Fruit fly (Drosophila melanogaster) whole organism, prepupa: Measurements from ENCODE around the gene CG6276.
A peak's percentile ranks its signal among the peaks of the same experiment; 100 is the strongest.

Experiments
- CG11294 ChIP-seq: fragments of 200-800 bp; sonication (Bioruptor generic); IDR thresholded peaks from 2 replicates; pipeline ENCODE4 v1.3.6; 2022; ENCODE audit warnings: missing biosample characterization, missing genetic modification characterization
- CG11762 ChIP-seq: fragments of 200-800 bp; sonication (Bioruptor generic); optimal IDR thresholded peaks from 3 replicates; lab custom pipeline; 2016; ENCODE audit warnings: missing biosample characterization, missing genetic modification characterization; ENCODE audit not compliant: insufficient read depth
- CG15336 ChIP-seq: fragments of 200-800 bp; sonication (Bioruptor generic); IDR thresholded peaks from 2 replicates; pipeline ENCODE4 v1.3.6; 2022; ENCODE audit warnings: missing biosample characterization, missing genetic modification characterization
- CG1621 ChIP-seq: fragments of 200-800 bp; sonication (Bioruptor generic); optimal IDR thresholded peaks from 3 replicates; lab custom pipeline; 2018; ENCODE audit warnings: missing biosample characterization, mild to moderate bottlenecking, missing genetic modification characterization
- CG16779 ChIP-seq: fragments of 200-800 bp; sonication (Bioruptor generic); optimal IDR thresholded peaks from 3 replicates; lab custom pipeline; 2017; ENCODE audit warnings: missing biosample characterization, mild to moderate bottlenecking, missing genetic modification characterization
- CG3032 ChIP-seq: fragments of 200-800 bp; optimal IDR thresholded peaks from 2 replicates; lab custom pipeline; 2019; ENCODE audit warnings: missing biosample characterization, mild to moderate bottlenecking, missing genetic modification characterization, moderate library complexity
- CG31627 ChIP-seq: fragments of 200-800 bp; sonication (Bioruptor generic); optimal IDR thresholded peaks from 3 replicates; lab custom pipeline; 2016; ENCODE audit warnings: missing biosample characterization, missing genetic modification characterization
- CG32006 ChIP-seq: fragments of 200-800 bp; sonication (Bioruptor generic); optimal IDR thresholded peaks from 3 replicates; lab custom pipeline; 2017; ENCODE audit warnings: missing biosample characterization, mild to moderate bottlenecking, missing genetic modification characterization
- CG34406 ChIP-seq: fragments of 200-800 bp; sonication (Bioruptor generic); optimal IDR thresholded peaks from 3 replicates; lab custom pipeline; 2016; ENCODE audit warnings: missing biosample characterization, missing genetic modification characterization
- CG3919 ChIP-seq: fragments of 200-800 bp; sonication (Bioruptor generic); optimal IDR thresholded peaks from 3 replicates; lab custom pipeline; 2016; ENCODE audit warnings: missing biosample characterization, missing genetic modification characterization
- CG4318 ChIP-seq: fragments of 200-800 bp; sonication (Bioruptor generic); optimal IDR thresholded peaks from 3 replicates; lab custom pipeline; 2017; ENCODE audit warnings: missing biosample characterization, mild to moderate bottlenecking, missing genetic modification characterization
- CG6276 ChIP-seq: fragments of 200-800 bp; sonication (Bioruptor generic); optimal IDR thresholded peaks from 2 replicates; lab custom pipeline; 2017; ENCODE audit warnings: missing biosample characterization, mild to moderate bottlenecking, missing genetic modification characterization
- CG6792 ChIP-seq: fragments of 200-800 bp; sonication (Bioruptor generic); optimal IDR thresholded peaks from 3 replicates; lab custom pipeline; 2016; ENCODE audit warnings: missing biosample characterization, missing genetic modification characterization
- CG6808 ChIP-seq: fragments of 200-800 bp; sonication (Bioruptor generic); optimal IDR thresholded peaks from 3 replicates; lab custom pipeline; 2017; ENCODE audit warnings: missing biosample characterization, missing genetic modification characterization, mild to moderate bottlenecking, moderate library complexity, missing genetic modification reagents
- CG6854 ChIP-seq: fragments of 200-800 bp; sonication (Bioruptor generic); optimal IDR thresholded peaks from 2 replicates; lab custom pipeline; 2017; ENCODE audit warnings: missing biosample characterization, mild to moderate bottlenecking, missing genetic modification characterization
- CG7368 ChIP-seq: fragments of 200-800 bp; sonication (Bioruptor generic); optimal IDR thresholded peaks from 3 replicates; lab custom pipeline; 2016; ENCODE audit warnings: missing biosample characterization, missing genetic modification characterization
- CG8319 ChIP-seq: fragments of 200-800 bp; sonication (Bioruptor generic); optimal IDR thresholded peaks from 3 replicates; lab custom pipeline; 2016; ENCODE audit warnings: missing biosample characterization, missing genetic modification characterization
- CG8632 ChIP-seq: fragments of 200-800 bp; sonication (Bioruptor generic); optimal IDR thresholded peaks from 3 replicates; lab custom pipeline; 2016; ENCODE audit warnings: missing biosample characterization, missing genetic modification characterization
- CG9139 ChIP-seq: fragments of 200-800 bp; sonication (Bioruptor generic); optimal IDR thresholded peaks from 3 replicates; lab custom pipeline; 2017; ENCODE audit warnings: missing biosample characterization, mild to moderate bottlenecking, missing genetic modification characterization
- Eip75B ChIP-seq: fragments of 200-800 bp; sonication (Bioruptor generic); optimal IDR thresholded peaks from 3 replicates; lab custom pipeline; 2016; ENCODE audit warnings: missing biosample characterization, missing genetic modification characterization
- Eip78C ChIP-seq: fragments of 200-800 bp; sonication (Bioruptor generic); peaks from one replicate; lab custom pipeline; 2016; ENCODE audit warnings: missing biosample characterization, missing genetic modification characterization
- Eip93F ChIP-seq: fragments of 200-800 bp; sonication (Bioruptor generic); optimal IDR thresholded peaks from 2 replicates; lab custom pipeline; 2016; ENCODE audit warnings: missing biosample characterization, mild to moderate bottlenecking, missing genetic modification characterization
- Ets21C ChIP-seq: fragments of 200-800 bp; sonication (Bioruptor generic); optimal IDR thresholded peaks from 3 replicates; lab custom pipeline; 2016; ENCODE audit warnings: missing biosample characterization, missing genetic modification characterization
- Gug ChIP-seq: fragments of 200-800 bp; sonication (Bioruptor generic); IDR thresholded peaks from 2 replicates; pipeline ENCODE4 v1.3.6; 2022; ENCODE audit warnings: missing biosample characterization, missing genetic modification characterization
- Hr4 ChIP-seq: fragments of 200-800 bp; sonication (Bioruptor generic); optimal IDR thresholded peaks from 3 replicates; lab custom pipeline; 2016; ENCODE audit warnings: missing biosample characterization, missing genetic modification characterization
- Lpt ChIP-seq: fragments of 200-800 bp; sonication (Bioruptor generic); optimal IDR thresholded peaks from 3 replicates; lab custom pipeline; 2016; ENCODE audit warnings: missing biosample characterization, missing genetic modification characterization
- Met ChIP-seq: fragments of 200-800 bp; sonication (Bioruptor generic); optimal IDR thresholded peaks from 3 replicates; lab custom pipeline; 2016; ENCODE audit warnings: missing biosample characterization, missing genetic modification characterization
- OdsH ChIP-seq: fragments of 200-800 bp; sonication (Bioruptor generic); optimal IDR thresholded peaks from 3 replicates; lab custom pipeline; 2016; ENCODE audit warnings: missing biosample characterization, missing genetic modification characterization
- Smox ChIP-seq: fragments of 200-800 bp; sonication (Bioruptor generic); optimal IDR thresholded peaks from 3 replicates; lab custom pipeline; 2016; ENCODE audit warnings: missing biosample characterization, missing genetic modification characterization
- Sox102F ChIP-seq: fragments of 200-800 bp; sonication (Bioruptor generic); optimal IDR thresholded peaks from 2 replicates; lab custom pipeline; 2016; ENCODE audit warnings: missing biosample characterization, mild to moderate bottlenecking, missing genetic modification characterization
- Sox15 ChIP-seq: fragments of 200-800 bp; sonication (Bioruptor generic); optimal IDR thresholded peaks from 3 replicates; lab custom pipeline; 2016; ENCODE audit warnings: missing biosample characterization, missing genetic modification characterization
- eg ChIP-seq: fragments of 200-800 bp; sonication (Bioruptor generic); IDR thresholded peaks from 3 replicates; pipeline ENCODE4 v1.3.6; 2022; ENCODE audit warnings: missing biosample characterization, missing genetic modification characterization
- esn ChIP-seq: fragments of 200-800 bp; sonication (Bioruptor generic); optimal IDR thresholded peaks from 2 replicates; lab custom pipeline; 2016; ENCODE audit warnings: missing biosample characterization, mild to moderate bottlenecking, missing genetic modification characterization, moderate library complexity
- lz ChIP-seq: fragments of 200-800 bp; sonication (Bioruptor generic); optimal IDR thresholded peaks from 3 replicates; lab custom pipeline; 2016; ENCODE audit warnings: missing biosample characterization, missing genetic modification characterization
- net ChIP-seq: fragments of 200-800 bp; sonication (Bioruptor generic); optimal IDR thresholded peaks from 3 replicates; lab custom pipeline; 2016; ENCODE audit warnings: missing biosample characterization, missing genetic modification characterization
- salr ChIP-seq, 2 experiments: fragments of 200-800 bp; sonication (Bioruptor generic); optimal IDR thresholded peaks; 3 replicates each; lab custom pipeline; 2016 to 2018; ENCODE audit warnings: missing biosample characterization in 2 of 2, missing genetic modification characterization in 2 of 2, mild to moderate bottlenecking in 1 of 2
- spab ChIP-seq: fragments of 200-800 bp; sonication (Bioruptor generic); optimal IDR thresholded peaks from 2 replicates; lab custom pipeline; 2017; ENCODE audit warnings: missing biosample characterization, mild to moderate bottlenecking, missing genetic modification characterization, missing genetic modification reagents
- ss ChIP-seq, 2 experiments: fragments of 200-800 bp; sonication (Bioruptor generic); optimal IDR thresholded peaks; 2 replicates in 1 of 2; 3 replicates in 1 of 2; lab custom pipeline; 2017 to 2018; ENCODE audit warnings: mild to moderate bottlenecking in 2 of 2, missing biosample characterization in 2 of 2, missing genetic modification characterization in 2 of 2, moderate library complexity in 1 of 2
- svp ChIP-seq: fragments of 200-800 bp; sonication (Bioruptor generic); peaks from one replicate; lab custom pipeline; 2016; ENCODE audit warnings: missing biosample characterization, missing genetic modification characterization
- vri ChIP-seq: fragments of 200-800 bp; sonication (Bioruptor generic); optimal IDR thresholded peaks from 3 replicates; lab custom pipeline; 2016; ENCODE audit warnings: missing biosample characterization, mild to moderate bottlenecking, missing genetic modification characterization

CG6276 gene

dm6 chr3R:15282982-15283809 is 36.7 kb downstream of the CG6276 start:
- TF ChIP-seq spab (GFP tag; lab: Kevin White, UChicago): no peak
- TF ChIP-seq OdsH: no peak
- TF ChIP-seq CG6276: no peak
- TF ChIP-seq svp (GFP tag; lab: Kevin White, UChicago): peak; percentile 62
- TF ChIP-seq Eip78C (GFP tag; lab: Kevin White, UChicago): peak; percentile 48
- TF ChIP-seq Smox (GFP tag; lab: Kevin White, UChicago): no peak
- no peak for TF ChIP-seq ss (GFP tag; optimal IDR thresholded peaks at IDR 0.05; lab: Kevin White, UChicago)
- TF ChIP-seq CG3032 (tag; lab: Kevin White, UChicago): no peak

- TF ChIP-seq salr (GFP tag; optimal IDR thresholded peaks at IDR 0.05; lab: Kevin White, UChicago): no peak
- TF ChIP-seq CG7368 (GFP tag; lab: Kevin White, UChicago): no peak
- no peak for TF ChIP-seq CG3919
- TF ChIP-seq CG6808: no peak
- TF ChIP-seq Eip93F (GFP tag; lab: Kevin White, UChicago): no peak
- TF ChIP-seq CG34406 (GFP tag; lab: Kevin White, UChicago): no peak
- no peak for TF ChIP-seq vri
- no peak for TF ChIP-seq CG6276
- no peak for TF ChIP-seq Ets21C (GFP tag; lab: Kevin White, UChicago)
- TF ChIP-seq OdsH: no peak
- no peak for TF ChIP-seq Hr4 (GFP tag; lab: Kevin White, UChicago)
- TF ChIP-seq Met (GFP tag; lab: Kevin White, UChicago): no peak
- TF ChIP-seq CG15336 (GFP tag; lab: Robert Waterston, UW): no peak
- TF ChIP-seq CG32006: no peak
- TF ChIP-seq Lpt: no peak
- TF ChIP-seq Eip75B (GFP tag; lab: Kevin White, UChicago): no peak
- no peak for TF ChIP-seq CG6792 (GFP tag; lab: Kevin White, UChicago)
- TF ChIP-seq Eip78C (GFP tag; lab: Kevin White, UChicago): no peak
- TF ChIP-seq, all 60 proteins: peak for 0
These were observed 37.5 kb downstream of the CG6276 start for dm6 chr3R:15282326-15282725.

dm6 chr3R:15281335-15281963 is 38.4 kb downstream of the CG6276 start:
- TF ChIP-seq lz (GFP tag; lab: Kevin White, UChicago) (no peak), eg (GFP tag; lab: Robert Waterston, UW) (no peak), Eip78C (GFP tag; lab: Kevin White, UChicago) (peak; percentile 44)

- TF ChIP-seq CG8632: peak; percentile 66
- peak; percentile 87 for TF ChIP-seq esn (GFP tag; lab: Kevin White, UChicago)
- peak; percentile 52 for TF ChIP-seq Ets21C (GFP tag; lab: Kevin White, UChicago)
- peak; percentile 33; the same call in 1 of the 3 replicates for TF ChIP-seq eg (GFP tag; lab: Robert Waterston, UW)
- TF ChIP-seq salr (GFP tag; optimal IDR thresholded peaks at IDR 0.05; lab: Kevin White, UChicago): peak in 1 of 2 experiments; percentile 78
- peak; percentile 76 for TF ChIP-seq lz (GFP tag; lab: Kevin White, UChicago)
- no peak for TF ChIP-seq CG16779 (tag; lab: Kevin White, UChicago)
- TF ChIP-seq CG15336 (GFP tag; lab: Robert Waterston, UW): peak; percentile 54; the same call in 1 of the 2 replicates
- TF ChIP-seq CG6792 (GFP tag; lab: Kevin White, UChicago): peak; percentile 63
- TF ChIP-seq Hr4 (GFP tag; lab: Kevin White, UChicago): peak; percentile 67
- peak; percentile 48 for TF ChIP-seq CG31627 (GFP tag; lab: Kevin White, UChicago)
- TF ChIP-seq Eip78C (GFP tag; lab: Kevin White, UChicago): peak; percentile 91
- peak; percentile 11 for TF ChIP-seq CG6854
- peak; percentile 78 for TF ChIP-seq Sox102F (GFP tag; lab: Kevin White, UChicago)
- TF ChIP-seq CG7368 (GFP tag; lab: Kevin White, UChicago): peak; percentile 27
- TF ChIP-seq CG3032 (tag; lab: Kevin White, UChicago): peak; percentile 18
- TF ChIP-seq Gug: peak; percentile 30; the same call in 1 of the 2 replicates
- peak; percentile 67 for TF ChIP-seq CG6276
- no peak for TF ChIP-seq CG9139 (GFP tag; lab: Kevin White, UChicago)
- no peak for TF ChIP-seq CG11294 (GFP tag; lab: Robert Waterston, UW)
- peak; percentile 9 for TF ChIP-seq CG11762
- TF ChIP-seq ss (GFP tag; optimal IDR thresholded peaks at IDR 0.05; lab: Kevin White, UChicago): peak; percentile 4 to 33
- TF ChIP-seq Sox15 (GFP tag; lab: Kevin White, UChicago): peak; percentile 47
- TF ChIP-seq net (GFP tag; lab: Kevin White, UChicago): peak; percentile 52
- TF ChIP-seq CG1621 (tag; lab: Kevin White, UChicago): no peak
- TF ChIP-seq CG8319 (GFP tag; lab: Kevin White, UChicago): peak; percentile 54
- peak; percentile 73 for TF ChIP-seq Smox (GFP tag; lab: Kevin White, UChicago)
- TF ChIP-seq CG4318: peak; percentile 33
These were observed 39.1 kb downstream of the CG6276 start for dm6 chr3R:15280619-15281334.
